Worm (Caenorhabditis elegans): ENCODE measurements around the gene tsen-54.

DNA sequence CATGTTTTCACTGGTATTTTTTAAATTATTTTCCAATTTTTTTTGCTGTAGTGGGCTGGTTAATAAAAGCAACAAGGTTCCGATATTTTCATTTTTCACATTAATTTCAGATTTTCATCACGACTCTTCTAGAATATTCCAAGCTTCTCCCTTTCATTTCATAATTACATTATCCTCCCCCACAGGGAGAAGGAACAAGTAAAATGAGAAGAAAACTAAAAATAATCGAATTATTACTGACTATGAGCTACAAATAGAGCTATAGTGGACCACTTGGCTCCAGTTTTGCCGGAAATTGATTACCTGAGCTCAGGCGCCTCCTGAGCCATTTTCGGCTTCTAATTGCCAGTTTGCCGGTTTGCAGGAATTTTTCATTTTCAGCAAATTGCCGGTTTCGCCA is 27.6 kb downstream of the tsen-54 start:
- TF ChIP-seq him-1 (tag; optimal IDR thresholded peaks at IDR 0.05) = no peak
- TF ChIP-seq dao-5 (tag; optimal IDR thresholded peaks at IDR 0.05) = no peak
